Fruit fly (Drosophila melanogaster): Measurements from ENCODE around the gene CG33647.

dm6 chr3L:19202116-19202515, 34.0 kb upstream of the CG33647 start:
- TF ChIP-seq dl (GFP tag; optimal IDR thresholded peaks at IDR 0.05; ENCODE audit: insufficient read depth in 1 of 2, partially characterized antibody in 2 of 2) (no peak), usp (GFP tag; optimal IDR thresholded peaks at IDR 0.05) (no peak), Myc (optimal IDR thresholded peaks at IDR 0.05) (no peak), Dif (GFP tag; optimal IDR thresholded peaks at IDR 0.05; ENCODE audit: partially characterized antibody) (no peak), br (GFP tag; optimal IDR thresholded peaks at IDR 0.05) (no peak), brk (GFP tag; optimal IDR thresholded peaks at IDR 0.05) (no peak), OdsH (GFP tag; optimal IDR thresholded peaks at IDR 0.05) (no peak), fru (GFP tag; optimal IDR thresholded peaks at IDR 0.05) (no peak), Hr78 (GFP tag; optimal IDR thresholded peaks at IDR 0.05) (no peak), psq (GFP tag; optimal IDR thresholded peaks at IDR 0.05) (no peak)

Measured in whole organism, wandering third instar larva.